Fruit fly (Drosophila melanogaster) S2 (cell line): ENCODE data around the gene Ing3.

Experiments used
- CG8478 ChIP-seq: fragments of >200 bp; optimal IDR thresholded peaks from 2 replicates; lab custom pipeline; 2018
- CTCF ChIP-seq, 2 experiments: fragments of >200 bp; optimal IDR thresholded peaks; 2 replicates each; lab custom pipeline; 2018

DNA sequence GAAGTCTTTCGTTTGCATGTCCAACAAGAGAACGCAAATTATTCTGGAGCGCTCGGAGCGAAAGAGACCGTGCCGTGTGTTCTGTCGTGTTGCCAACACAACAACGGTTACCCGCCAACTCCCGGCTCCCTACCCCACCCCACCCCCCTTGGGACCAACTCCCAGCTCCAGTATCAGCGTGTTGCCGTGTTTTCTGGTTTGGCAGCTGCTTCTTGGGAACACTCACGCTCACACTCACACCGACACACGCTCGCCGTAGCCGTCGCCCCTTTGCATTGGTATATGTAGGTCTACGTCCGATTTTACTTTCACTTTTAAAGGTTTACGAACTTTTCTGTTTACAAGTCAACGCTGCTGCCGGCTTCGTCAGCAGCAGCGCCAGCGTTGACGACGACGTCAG, 22.4 kb upstream of the Ing3 start:
- TF ChIP-seq CG8478 (no peak), CTCF (optimal IDR thresholded peaks at IDR 0.05; lab: Kevin White, UChicago) (no peak)
